Worm (Caenorhabditis elegans) whole organism, mixed stage, embryonic: ENCODE data around the gene nspc-1.

ENCODE experiments used
- blmp-1 ChIP-seq: fragments of 150-350 bp; optimal IDR thresholded peaks from 2 replicates; lab custom pipeline; 2014; ENCODE audit warnings: missing biosample characterization, missing genetic modification characterization
- ceh-43 ChIP-seq: fragments of 200-800 bp; sonication (Bioruptor generic); optimal IDR thresholded peaks from 2 replicates; lab custom pipeline; 2018; ENCODE audit warnings: mild to moderate bottlenecking, missing genetic modification characterization, moderate library complexity, missing compliant biosample characterization
- hlh-1 ChIP-seq: fragments of 150-350 bp; optimal IDR thresholded peaks from 2 replicates; lab custom pipeline; 2014; ENCODE audit warnings: missing biosample characterization, missing genetic modification reagents, missing genetic modification characterization
- lsy-2 ChIP-seq: fragments of 150-350 bp; optimal IDR thresholded peaks from 2 replicates; lab custom pipeline; 2014; ENCODE audit warnings: missing biosample characterization, missing genetic modification characterization
- mep-1 ChIP-seq: fragments of 150-350 bp; optimal IDR thresholded peaks from 2 replicates; lab custom pipeline; 2017; ENCODE audit warnings: missing biosample characterization, missing genetic modification reagents, missing genetic modification characterization, inconsistent platforms
- nhr-12 ChIP-seq: fragments of 150-350 bp; optimal IDR thresholded peaks from 2 replicates; lab custom pipeline; 2014; ENCODE audit warnings: missing biosample characterization, missing genetic modification characterization
- nhr-237 ChIP-seq: fragments of 150-350 bp; optimal IDR thresholded peaks from 2 replicates; lab custom pipeline; 2014; ENCODE audit warnings: missing biosample characterization, missing genetic modification characterization
- nhr-28 ChIP-seq: fragments of 150-350 bp; optimal IDR thresholded peaks from 2 replicates; lab custom pipeline; 2014; ENCODE audit warnings: missing biosample characterization, missing genetic modification characterization
- nhr-76 ChIP-seq: sonication (generic microtip); optimal IDR thresholded peaks from 2 replicates; lab custom pipeline; 2017; ENCODE audit warnings: missing biosample characterization, missing genetic modification characterization
- pha-4 ChIP-seq: fragments of 150-350 bp; optimal IDR thresholded peaks from 2 replicates; lab custom pipeline; 2018; ENCODE audit warnings: missing biosample characterization, missing genetic modification reagents, missing genetic modification characterization
- sptf-1 ChIP-seq: sonication (generic microtip); optimal IDR thresholded peaks from 2 replicates; lab custom pipeline; 2017; ENCODE audit warnings: mild to moderate bottlenecking, missing genetic modification characterization, moderate library complexity, missing compliant biosample characterization
- unc-62 ChIP-seq: fragments of 150-350 bp; optimal IDR thresholded peaks from 2 replicates; lab custom pipeline; 2014; ENCODE audit warnings: missing biosample characterization, missing genetic modification reagents, missing genetic modification characterization
- ztf-11 ChIP-seq: fragments of 150-350 bp; optimal IDR thresholded peaks from 2 replicates; lab custom pipeline; 2014; ENCODE audit warnings: missing biosample characterization, missing genetic modification characterization

- TF ChIP-seq unc-62 (GFP tag; lab: Kevin White, UChicago) (no peak), nhr-12 (tag; lab: Kevin White, UChicago) (no peak), blmp-1 (no peak), hlh-1 (tag; lab: Kevin White, UChicago) (no peak), ztf-11 (tag; lab: Kevin White, UChicago) (no peak), lsy-2 (no peak), ceh-43 (no peak), sptf-1 (tag; lab: Kevin White, UChicago) (no peak), nhr-76 (tag; lab: Kevin White, UChicago) (no peak), mep-1 (tag; lab: Kevin White, UChicago) (no peak), pha-4 (tag; lab: Kevin White, UChicago) (no peak), nhr-237 (tag; lab: Kevin White, UChicago) (no peak), nhr-28 (tag; lab: Kevin White, UChicago) (no peak)
Measured at ce11 chrX:8563663-8564450, 29.0 kb upstream of the nspc-1 start.
